Worm (Caenorhabditis elegans) whole organism, L2 larva: Measurements from ENCODE around the gene C06E2.5.

Experiments used
- C34F6.9 ChIP-seq: fragments of 150-350 bp; optimal IDR thresholded peaks from 2 replicates; lab custom pipeline; 2014; ENCODE audit warnings: missing biosample characterization, missing genetic modification characterization
- F13H6.1 ChIP-seq: sonication (generic microtip); optimal IDR thresholded peaks from 2 replicates; lab custom pipeline; 2016; ENCODE audit warnings: missing genetic modification characterization, missing compliant biosample characterization
- Y55F3AM.14 ChIP-seq: fragments of 200-800 bp; sonication (Bioruptor generic); optimal IDR thresholded peaks from 2 replicates; lab custom pipeline; 2018; ENCODE audit warnings: mild to moderate bottlenecking, missing genetic modification characterization, missing compliant biosample characterization
- ZK546.5 ChIP-seq: sonication (generic microtip); optimal IDR thresholded peaks from 2 replicates; lab custom pipeline; 2017; ENCODE audit warnings: missing biosample characterization, missing genetic modification characterization
- alr-1 ChIP-seq: fragments of 150-350 bp; optimal IDR thresholded peaks from 2 replicates; lab custom pipeline; 2014; ENCODE audit warnings: missing biosample characterization, missing genetic modification characterization
- ceh-16 ChIP-seq: fragments of 150-350 bp; optimal IDR thresholded peaks from 2 replicates; lab custom pipeline; 2014; ENCODE audit warnings: missing biosample characterization, missing genetic modification characterization
- ceh-82 ChIP-seq: fragments of 150-350 bp; optimal IDR thresholded peaks from 2 replicates; lab custom pipeline; 2014; ENCODE audit warnings: missing biosample characterization, missing genetic modification characterization
- crh-2 ChIP-seq: sonication (generic microtip); optimal IDR thresholded peaks from 2 replicates; lab custom pipeline; 2017; ENCODE audit warnings: missing biosample characterization, missing genetic modification characterization
- elt-1 ChIP-seq: fragments of 150-350 bp; optimal IDR thresholded peaks from 2 replicates; lab custom pipeline; 2014; ENCODE audit warnings: missing biosample characterization, missing genetic modification characterization
- elt-3 ChIP-seq: sonication (generic microtip); optimal IDR thresholded peaks from 2 replicates; lab custom pipeline; 2017; ENCODE audit warnings: missing biosample characterization, missing genetic modification characterization
- fos-1 ChIP-seq: fragments of 150-350 bp; optimal IDR thresholded peaks from 2 replicates; lab custom pipeline; 2014; ENCODE audit warnings: missing biosample characterization, missing genetic modification characterization
- gmeb-1 ChIP-seq: fragments of 150-350 bp; optimal IDR thresholded peaks from 2 replicates; lab custom pipeline; 2014; ENCODE audit warnings: missing biosample characterization, missing genetic modification characterization
- lin-11 ChIP-seq: fragments of 150-350 bp; sonication (generic microtip); optimal IDR thresholded peaks from 2 replicates; lab custom pipeline; 2014; ENCODE audit warnings: missing biosample characterization, missing genetic modification characterization, inconsistent platforms, mixed read lengths
- lsy-2 ChIP-seq, 2 experiments: fragments of 150-350 bp in 1 of 2; sonication (generic microtip) in 1 of 2; optimal IDR thresholded peaks; 2 replicates each; lab custom pipeline; 2014 to 2017; ENCODE audit warnings: missing biosample characterization in 2 of 2, missing genetic modification characterization in 2 of 2
- mab-5 ChIP-seq: fragments of 150-350 bp; optimal IDR thresholded peaks from 2 replicates; lab custom pipeline; 2014; ENCODE audit warnings: missing biosample characterization, missing genetic modification characterization
- mbf-1 ChIP-seq: sonication (generic microtip); optimal IDR thresholded peaks from 2 replicates; lab custom pipeline; 2017; ENCODE audit warnings: missing biosample characterization, missing genetic modification characterization
- nhr-129 ChIP-seq: fragments of 150-350 bp; optimal IDR thresholded peaks from 2 replicates; lab custom pipeline; 2014; ENCODE audit warnings: missing biosample characterization, missing genetic modification characterization
- nhr-237 ChIP-seq: fragments of 150-350 bp; optimal IDR thresholded peaks from 2 replicates; lab custom pipeline; 2014; ENCODE audit warnings: missing biosample characterization, missing genetic modification characterization
- nhr-25 ChIP-seq: fragments of 150-350 bp; sonication (generic microtip); optimal IDR thresholded peaks from 3 replicates; lab custom pipeline; 2014; ENCODE audit warnings: missing biosample characterization, missing genetic modification characterization
- nhr-6 ChIP-seq: fragments of 150-350 bp; optimal IDR thresholded peaks from 2 replicates; lab custom pipeline; 2014; ENCODE audit warnings: missing biosample characterization, missing genetic modification characterization
- nhr-77 ChIP-seq: fragments of 150-350 bp; optimal IDR thresholded peaks from 2 replicates; lab custom pipeline; 2014; ENCODE audit warnings: missing biosample characterization, missing genetic modification characterization
- peb-1 ChIP-seq: fragments of 150-350 bp; optimal IDR thresholded peaks from 2 replicates; lab custom pipeline; 2014; ENCODE audit warnings: missing biosample characterization, missing genetic modification characterization
- sem-4 ChIP-seq: fragments of 150-350 bp; optimal IDR thresholded peaks from 2 replicates; lab custom pipeline; 2014; ENCODE audit warnings: missing biosample characterization, missing genetic modification reagents, missing genetic modification characterization
- skn-1 ChIP-seq: sonication (generic microtip); optimal IDR thresholded peaks from 2 replicates; lab custom pipeline; 2017; ENCODE audit warnings: missing biosample characterization, missing genetic modification characterization
- sma-9 ChIP-seq, 2 experiments: fragments of 150-350 bp in 1 of 2; sonication (generic microtip) in 1 of 2; optimal IDR thresholded peaks; 2 replicates each; lab custom pipeline; 2014 to 2016; ENCODE audit warnings: missing genetic modification characterization in 2 of 2, mild to moderate bottlenecking in 1 of 2, missing biosample characterization in 1 of 2, missing compliant biosample characterization in 1 of 2, missing genetic modification reagents in 1 of 2, moderate library complexity in 1 of 2
- snpc-4 ChIP-seq: fragments of 150-350 bp; optimal IDR thresholded peaks from 2 replicates; lab custom pipeline; 2014; ENCODE audit warnings: missing biosample characterization, missing genetic modification characterization
- unc-39 ChIP-seq: fragments of 150-350 bp; optimal IDR thresholded peaks from 2 replicates; lab custom pipeline; 2014; ENCODE audit warnings: missing biosample characterization, missing genetic modification characterization
- unc-62 ChIP-seq: fragments of 150-350 bp; optimal IDR thresholded peaks from 2 replicates; lab custom pipeline; 2014; ENCODE audit warnings: missing biosample characterization, missing genetic modification reagents, missing genetic modification characterization
- zag-1 ChIP-seq: fragments of 150-350 bp; optimal IDR thresholded peaks from 2 replicates; lab custom pipeline; 2014; ENCODE audit warnings: missing biosample characterization, missing genetic modification characterization
- ztf-1 ChIP-seq: fragments of 200-800 bp; sonication (Bioruptor generic); conservative IDR thresholded peaks from 2 replicates; pipeline ENCODE4 v1.3.6; 2022; ENCODE audit warnings: missing genetic modification characterization, missing compliant biosample characterization
- ztf-11 ChIP-seq: sonication (generic microtip); optimal IDR thresholded peaks from 2 replicates; lab custom pipeline; 2017; ENCODE audit warnings: missing biosample characterization, missing genetic modification characterization

Gene C06E2.5

ce11 chrX:8835405-8835804 lies 22.3 kb downstream of the C06E2.5 start, which contains the start of gene sec-15:
sec-15 (minus strand) TSS chrX:8835715.
- TF ChIP-seq elt-1 (tag; lab: Kevin White, UChicago) (no peak), nhr-77 (tag; lab: Kevin White, UChicago) (no peak), skn-1 (tag; lab: Kevin White, UChicago) (no peak), unc-39 (tag; lab: Kevin White, UChicago) (no peak), lin-11 (tag; lab: Kevin White, UChicago) (no peak), snpc-4 (tag; lab: Kevin White, UChicago) (no peak), nhr-25 (tag; lab: Kevin White, UChicago) (no peak), unc-62 (no peak), ZK546.5 (tag; lab: Kevin White, UChicago) (no peak), nhr-237 (tag; lab: Kevin White, UChicago) (no peak), nhr-6 (tag; lab: Kevin White, UChicago) (no peak), crh-2 (tag; lab: Kevin White, UChicago) (no peak), elt-3 (no peak), ceh-16 (tag; lab: Kevin White, UChicago) (no peak), zag-1 (tag; lab: Kevin White, UChicago) (no peak), C34F6.9 (tag; lab: Kevin White, UChicago) (no peak), mab-5 (tag; lab: Kevin White, UChicago) (no peak)

ce11 chrX:8831162-8831561 lies 26.6 kb downstream of the C06E2.5 start, which contains the start of gene C28G1.6:
C28G1.6 (minus strand) TSS chrX:8831262.
- TF ChIP-seq lsy-2 (tag; optimal IDR thresholded peaks at IDR 0.05; lab: Kevin White, UChicago) (no peak), ztf-1 (GFP tag; lab: Robert Waterston, UW) (no peak), C34F6.9 (tag; lab: Kevin White, UChicago) (no peak), alr-1 (tag; lab: Kevin White, UChicago) (no peak), Y55F3AM.14 (GFP tag; lab: Kevin White, UChicago) (no peak), fos-1 (tag; lab: Kevin White, UChicago) (peak; percentile 11), unc-39 (tag; lab: Kevin White, UChicago) (no peak), sma-9 (GFP tag; optimal IDR thresholded peaks at IDR 0.05; lab: Kevin White, UChicago) (no peak), sma-9 (tag; optimal IDR thresholded peaks at IDR 0.05; lab: Kevin White, UChicago) (no peak), nhr-6 (tag; lab: Kevin White, UChicago) (no peak)

ce11 chrX:8828365-8828764 lies 29.4 kb downstream of the C06E2.5 start, which contains the start of gene rcs-1:
rcs-1 (minus strand) TSS chrX:8828540.
- TF ChIP-seq C34F6.9 (tag; lab: Kevin White, UChicago) (no peak), fos-1 (tag; lab: Kevin White, UChicago) (peak; percentile 71)

ce11 chrX:8824437-8824836 lies 33.3 kb downstream of the C06E2.5 start, which contains the start of gene ifd-1:
ifd-1 (minus strand) TSS chrX:8824448.
- TF ChIP-seq ztf-1 (GFP tag; lab: Robert Waterston, UW), result no peak
- TF ChIP-seq fos-1 (tag; lab: Kevin White, UChicago), result peak; percentile 96
- peak; percentile 8 for TF ChIP-seq nhr-129 (tag; lab: Kevin White, UChicago)
- peak; percentile 14 for TF ChIP-seq F13H6.1 (tag; lab: Kevin White, UChicago)
- peak; percentile 54 for TF ChIP-seq crh-2 (tag; lab: Kevin White, UChicago)
- peak; percentile 61 for TF ChIP-seq sma-9 (GFP tag; optimal IDR thresholded peaks at IDR 0.05; lab: Kevin White, UChicago)
- no peak for TF ChIP-seq sma-9 (tag; optimal IDR thresholded peaks at IDR 0.05; lab: Kevin White, UChicago)
- no peak for TF ChIP-seq peb-1 (tag; lab: Kevin White, UChicago)

- TF ChIP-seq ztf-1 (GFP tag; lab: Robert Waterston, UW), result no peak
- TF ChIP-seq ceh-16 (tag; lab: Kevin White, UChicago), result no peak
- peak; percentile 23 for TF ChIP-seq sma-9 (GFP tag; optimal IDR thresholded peaks at IDR 0.05; lab: Kevin White, UChicago)
- TF ChIP-seq sma-9 (tag; optimal IDR thresholded peaks at IDR 0.05; lab: Kevin White, UChicago), result no peak
- TF ChIP-seq ZK546.5 (tag; lab: Kevin White, UChicago), result no peak
- TF ChIP-seq fos-1 (tag; lab: Kevin White, UChicago), result peak; percentile 92
- no peak for TF ChIP-seq ceh-82 (tag; lab: Kevin White, UChicago)
- no peak for TF ChIP-seq ztf-11 (tag; lab: Kevin White, UChicago)
- no peak for TF ChIP-seq unc-39 (tag; lab: Kevin White, UChicago)
- no peak for TF ChIP-seq mbf-1 (tag; lab: Kevin White, UChicago)
- peak; percentile 3 for TF ChIP-seq gmeb-1 (tag; lab: Kevin White, UChicago)
- TF ChIP-seq mab-5 (tag; lab: Kevin White, UChicago), result no peak
- TF ChIP-seq zag-1 (tag; lab: Kevin White, UChicago), result no peak
- no peak for TF ChIP-seq sem-4 (tag; lab: Kevin White, UChicago)
- peak; percentile 68 for TF ChIP-seq crh-2 (tag; lab: Kevin White, UChicago)
- TF ChIP-seq nhr-6 (tag; lab: Kevin White, UChicago), result no peak
Measured at ce11 chrX:8820643-8821042, 37.1 kb downstream of the C06E2.5 start.
